Worm (Caenorhabditis elegans) whole organism, L4/young adult: Measurements from ENCODE around the gene srh-272.

Experiments used
- W03F9.2 ChIP-seq: fragments of 150-350 bp; optimal IDR thresholded peaks from 2 replicates; lab custom pipeline; 2014; ENCODE audit warnings: missing biosample characterization, missing genetic modification characterization
- dao-5 ChIP-seq: sonication (generic microtip); optimal IDR thresholded peaks from 2 replicates; lab custom pipeline; 2016; ENCODE audit warnings: missing genotype, missing genetic modification characterization, moderate library complexity, missing compliant biosample characterization
- him-1 ChIP-seq: sonication (generic microtip); optimal IDR thresholded peaks from 2 replicates; lab custom pipeline; 2016; ENCODE audit warnings: missing genotype, missing genetic modification reagents, missing genetic modification characterization, missing compliant biosample characterization

DNA sequence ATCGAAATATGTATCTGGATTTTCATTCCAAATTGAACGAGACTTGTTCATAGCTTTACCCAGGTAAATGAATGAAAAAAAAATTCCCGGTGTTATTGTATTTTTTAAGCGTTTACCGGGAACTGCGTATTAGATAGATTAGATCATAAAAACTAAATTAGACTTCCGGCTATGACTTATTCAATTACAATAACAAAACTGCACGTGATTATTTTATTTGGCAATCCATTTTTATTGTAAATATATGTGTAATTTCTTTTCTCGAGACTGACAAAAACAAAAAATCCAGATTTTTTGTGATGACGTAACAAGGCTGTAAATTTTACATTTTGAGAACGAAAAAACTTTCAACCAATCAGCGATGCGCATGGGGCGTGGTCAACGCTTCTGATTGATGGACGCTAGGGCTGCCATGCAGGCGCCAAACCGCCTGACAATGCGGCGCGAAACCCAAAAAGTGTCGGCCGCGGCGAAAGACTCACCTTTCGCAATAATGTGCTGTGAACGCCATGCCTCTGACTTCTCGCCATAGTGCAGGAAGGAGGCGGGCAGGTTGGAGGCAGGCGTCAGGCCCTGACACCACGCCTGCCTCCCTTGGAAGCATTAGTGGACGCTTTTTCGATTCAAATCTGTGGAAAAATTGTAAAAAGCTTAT, 41.4 kb upstream of the srh-272 start, which contains the start of gene srh-36:
- TF ChIP-seq him-1 (tag; lab: Kevin White, UChicago) (no peak), dao-5 (tag; lab: Kevin White, UChicago) (no peak), W03F9.2 (no peak)
